Fruit fly (Drosophila melanogaster) whole organism, embryonic: ENCODE measurements around the gene CG2839.
A peak's percentile ranks its signal among the peaks of the same experiment; 100 is the strongest.

Experiments
- Asciz ChIP-seq: fragments of 200-800 bp; sonication (Bioruptor generic); optimal IDR thresholded peaks from 2 replicates; lab custom pipeline; 2017; ENCODE audit warnings: missing biosample characterization, mild to moderate bottlenecking, missing genetic modification characterization, missing genetic modification reagents
- Blimp-1 ChIP-seq: fragments of 200-800 bp; sonication (Bioruptor generic); optimal IDR thresholded peaks from 3 replicates; lab custom pipeline; 2018; ENCODE audit warnings: missing biosample characterization, missing genetic modification characterization, mild to moderate bottlenecking, moderate library complexity, missing genetic modification reagents
- CG10366 ChIP-seq: fragments of 200-800 bp; sonication (Bioruptor generic); IDR thresholded peaks from 2 replicates; pipeline ENCODE4 v1.3.6; 2022; ENCODE audit warnings: missing biosample characterization, missing genetic modification characterization
- CG10431 ChIP-seq: fragments of 200-800 bp; sonication (Bioruptor generic); optimal IDR thresholded peaks from 3 replicates; lab custom pipeline; 2018; ENCODE audit warnings: missing biosample characterization, mild to moderate bottlenecking, missing genetic modification characterization
- CG10462 ChIP-seq: fragments of 200-800 bp; sonication (Bioruptor generic); optimal IDR thresholded peaks from 2 replicates; lab custom pipeline; 2016; ENCODE audit warnings: missing biosample characterization, missing genetic modification characterization
- CG11247 ChIP-seq: fragments of 200-800 bp; sonication (Bioruptor generic); IDR thresholded peaks from 2 replicates; pipeline ENCODE4 v1.3.6; 2022; ENCODE audit warnings: missing biosample characterization, missing genetic modification characterization
- CG12391 ChIP-seq: fragments of 200-800 bp; sonication (Bioruptor generic); optimal IDR thresholded peaks from 3 replicates; lab custom pipeline; 2018; ENCODE audit warnings: missing biosample characterization, mild to moderate bottlenecking, missing genetic modification characterization, moderate library complexity
- CG14014 ChIP-seq: fragments of 200-800 bp; sonication (Bioruptor generic); IDR thresholded peaks from 2 replicates; pipeline ENCODE4 v1.3.6; 2022; ENCODE audit warnings: missing biosample characterization, missing genetic modification characterization
- CG14965 ChIP-seq: fragments of 200-800 bp; sonication (Bioruptor generic); optimal IDR thresholded peaks from 2 replicates; lab custom pipeline; 2016; ENCODE audit warnings: missing biosample characterization, missing genetic modification characterization, borderline replicate concordance
- CG32767 ChIP-seq: fragments of 200-800 bp; sonication (Bioruptor generic); IDR thresholded peaks from 2 replicates; pipeline ENCODE4 v1.3.6; 2022; ENCODE audit warnings: missing biosample characterization, missing genetic modification characterization
- CG6175 ChIP-seq: fragments of 200-800 bp; sonication (Bioruptor generic); IDR thresholded peaks from 3 replicates; pipeline ENCODE4 v1.3.6; 2022; ENCODE audit warnings: missing biosample characterization, missing genetic modification characterization
- CG6272 ChIP-seq: fragments of 200-800 bp; sonication (Bioruptor generic); IDR thresholded peaks from 2 replicates; pipeline ENCODE4 v1.3.6; 2022; ENCODE audit warnings: missing biosample characterization, missing genetic modification characterization
- CG7271 ChIP-seq: fragments of 200-800 bp; sonication (Bioruptor generic); optimal IDR thresholded peaks from 2 replicates; lab custom pipeline; 2018; ENCODE audit warnings: missing biosample characterization, mild to moderate bottlenecking, missing genetic modification characterization, moderate library complexity
- CG8281 ChIP-seq: fragments of 200-800 bp; sonication (Bioruptor generic); optimal IDR thresholded peaks from 2 replicates; lab custom pipeline; 2018; ENCODE audit warnings: missing biosample characterization, mild to moderate bottlenecking, missing genetic modification characterization, moderate library complexity
- Chrac-16 ChIP-seq: fragments of 200-800 bp; sonication (Bioruptor generic); optimal IDR thresholded peaks from 3 replicates; lab custom pipeline; 2016; ENCODE audit warnings: missing biosample characterization, missing genetic modification characterization
- Deaf1 ChIP-seq: fragments of 200-800 bp; optimal IDR thresholded peaks from 3 replicates; lab custom pipeline; 2019; ENCODE audit warnings: missing biosample characterization, mild to moderate bottlenecking, missing genetic modification characterization, moderate library complexity
- E2f2 ChIP-seq: fragments of 200-800 bp; sonication (Bioruptor generic); IDR thresholded peaks from 2 replicates; pipeline ENCODE4 v1.3.6; 2022; ENCODE audit warnings: missing biosample characterization, missing genetic modification characterization
- Fer2 ChIP-seq: fragments of 200-800 bp; sonication (Bioruptor generic); optimal IDR thresholded peaks from 2 replicates; lab custom pipeline; 2018; ENCODE audit warnings: missing biosample characterization, mild to moderate bottlenecking, missing genetic modification characterization, moderate library complexity
- Hand ChIP-seq: fragments of 200-800 bp; sonication (Bioruptor generic); optimal IDR thresholded peaks from 2 replicates; lab custom pipeline; 2017; ENCODE audit warnings: mild to moderate bottlenecking, missing biosample characterization, missing genetic modification reagents, missing genetic modification characterization
- Myb ChIP-seq: fragments of 200-800 bp; sonication (Bioruptor generic); optimal IDR thresholded peaks from 2 replicates; lab custom pipeline; 2016; ENCODE audit warnings: missing biosample characterization, missing genetic modification characterization
- Oli ChIP-seq: fragments of 200-800 bp; sonication (Bioruptor generic); optimal IDR thresholded peaks from 2 replicates; lab custom pipeline; 2018; ENCODE audit warnings: missing biosample characterization, mild to moderate bottlenecking, missing genetic modification characterization, moderate library complexity
- Trl ChIP-seq, 3 experiments: fragments of >200 bp in 2 of 3; fragments of 200-800 bp in 1 of 3; sonication (Bioruptor generic) in 1 of 3; optimal IDR thresholded peaks; 2 replicates in 1 of 3; 3 replicates in 2 of 3; lab custom pipeline; 2016 to 2017; ENCODE audit warnings: missing biosample characterization in 1 of 3, missing genetic modification characterization in 1 of 3
- bigmax ChIP-seq: fragments of 200-800 bp; sonication (Bioruptor generic); optimal IDR thresholded peaks from 2 replicates; lab custom pipeline; 2018; ENCODE audit warnings: missing biosample characterization, mild to moderate bottlenecking, missing genetic modification characterization
- bsh ChIP-seq, 2 experiments: fragments of 200-800 bp; sonication (Bioruptor generic); optimal IDR thresholded peaks; 2 replicates each; lab custom pipeline; 2017 to 2018; ENCODE audit warnings: mild to moderate bottlenecking in 2 of 2, missing biosample characterization in 2 of 2, missing genetic modification characterization in 2 of 2, moderate library complexity in 1 of 2
- corto ChIP-seq: fragments of 200-800 bp; sonication (Bioruptor generic); optimal IDR thresholded peaks from 2 replicates; lab custom pipeline; 2016; ENCODE audit warnings: missing biosample characterization, mild to moderate bottlenecking, missing genetic modification characterization, moderate library complexity
- crc ChIP-seq: fragments of 200-800 bp; sonication (Bioruptor generic); optimal IDR thresholded peaks from 2 replicates; lab custom pipeline; 2016; ENCODE audit warnings: missing biosample characterization, missing genetic modification characterization
- dysf ChIP-seq: fragments of 200-800 bp; sonication (Bioruptor generic); IDR thresholded peaks from 3 replicates; pipeline ENCODE4 v1.3.6; 2022; ENCODE audit warnings: missing biosample characterization, missing genetic modification characterization
- gem ChIP-seq: fragments of 200-800 bp; sonication (Bioruptor generic); optimal IDR thresholded peaks from 2 replicates; lab custom pipeline; 2019; ENCODE audit warnings: missing biosample characterization, mild to moderate bottlenecking, missing genetic modification characterization, moderate library complexity
- lbe ChIP-seq: fragments of 200-800 bp; sonication (Bioruptor generic); optimal IDR thresholded peaks from 2 replicates; lab custom pipeline; 2016; ENCODE audit warnings: missing biosample characterization, mild to moderate bottlenecking, missing genetic modification characterization
- nom ChIP-seq: fragments of 200-800 bp; sonication (Bioruptor generic); optimal IDR thresholded peaks from 2 replicates; lab custom pipeline; 2017; ENCODE audit warnings: missing biosample characterization, missing genetic modification characterization, mild to moderate bottlenecking, moderate library complexity, missing genetic modification reagents
- prd ChIP-seq, 3 experiments: fragments of >200 bp in 2 of 3; fragments of 200-800 bp in 1 of 3; sonication (Bioruptor generic) in 1 of 3; optimal IDR thresholded peaks in 2 of 3; IDR thresholded peaks in 1 of 3; 2 replicates in 2 of 3; 3 replicates in 1 of 3; pipeline versions ENCODE4 v1.3.6 to Lab custom; 2017 to 2022; ENCODE audit warnings: missing biosample characterization in 1 of 3, missing genetic modification characterization in 1 of 3
- pzg ChIP-seq: fragments of 200-800 bp; sonication (Bioruptor generic); optimal IDR thresholded peaks from 3 replicates; lab custom pipeline; 2018; ENCODE audit warnings: missing biosample characterization, mild to moderate bottlenecking, missing genetic modification characterization, moderate library complexity
- row ChIP-seq: fragments of 200-800 bp; sonication (Bioruptor generic); IDR thresholded peaks from 3 replicates; pipeline ENCODE4 v1.3.6; 2022; ENCODE audit warnings: missing biosample characterization, missing genetic modification characterization
- scrt ChIP-seq: fragments of 200-800 bp; sonication (Bioruptor generic); optimal IDR thresholded peaks from 2 replicates; lab custom pipeline; 2018; ENCODE audit warnings: missing biosample characterization, mild to moderate bottlenecking, missing genetic modification characterization, moderate library complexity
- sob ChIP-seq: fragments of 200-800 bp; sonication (Bioruptor generic); IDR thresholded peaks from 2 replicates; pipeline ENCODE4 v1.3.6; 2022; ENCODE audit warnings: missing biosample characterization, missing genetic modification characterization

Gene CG2839

dm6 chr2L:668948-669581 lies 43.6 kb downstream of the CG2839 start (continued):
- TF ChIP-seq gem (tag; lab: Kevin White, UChicago) (peak; percentile 43), CG12391 (tag; lab: Kevin White, UChicago) (peak; percentile 15), CG10366 (GFP tag; lab: Robert Waterston, UW) (no peak), Chrac-16 (GFP tag; lab: Kevin White, UChicago) (no peak), row (GFP tag; lab: Robert Waterston, UW) (peak; percentile 22; the same call in 1 of the 3 replicates), CG11247 (GFP tag; lab: Robert Waterston, UW) (no peak), Deaf1 (tag; lab: Kevin White, UChicago) (no peak), CG10462 (GFP tag; lab: Kevin White, UChicago) (no peak), Oli (tag; lab: Kevin White, UChicago) (peak; percentile 1), sob (GFP tag; lab: Robert Waterston, UW) (no peak), CG14014 (no peak), Fer2 (no peak), Hand (GFP tag; lab: Kevin White, UChicago) (no peak), Blimp-1 (GFP tag; lab: Kevin White, UChicago) (peak; percentile 38), Asciz (GFP tag; lab: Kevin White, UChicago) (no peak), CG7271 (no peak), scrt (GFP tag; lab: Kevin White, UChicago) (no peak)
- TF ChIP-seq, all 482 proteins: peak for 15

- no peak for TF ChIP-seq bigmax (GFP tag; lab: Kevin White, UChicago)
- no peak for TF ChIP-seq CG32767 (GFP tag; lab: Robert Waterston, UW)
- no peak for TF ChIP-seq Trl (optimal IDR thresholded peaks at IDR 0.05; lab: Kevin White, UChicago)
- TF ChIP-seq Trl (GFP tag; optimal IDR thresholded peaks at IDR 0.05; lab: Kevin White, UChicago) = no peak
- TF ChIP-seq corto = peak; percentile 84
- TF ChIP-seq nom = peak; percentile 78
- no peak for TF ChIP-seq CG6272 (GFP tag; lab: Robert Waterston, UW)
- no peak for TF ChIP-seq CG10431
- peak; percentile 81 for TF ChIP-seq lbe
- peak in 1 of 2 experiments; percentile 80 for TF ChIP-seq bsh (GFP tag; optimal IDR thresholded peaks at IDR 0.05; lab: Kevin White, UChicago)
Observed at dm6 chr2L:670771-671170, 45.3 kb downstream of the CG2839 start.

- no peak for TF ChIP-seq CG7271
- TF ChIP-seq, all 482 proteins: peak for 0
Observed at dm6 chr2L:672301-672700, 46.8 kb downstream of the CG2839 start.

- no peak for TF ChIP-seq CG14965
- TF ChIP-seq CG7271 = no peak
- TF ChIP-seq prd (optimal IDR thresholded peaks at IDR 0.05; lab: Kevin White, UChicago) = no peak
- TF ChIP-seq prd (GFP tag; IDR thresholded peaks at IDR 0.05; lab: Robert Waterston, UW) = 0 out of 3 replicates have a peak, but pooled peaks have one; percentile 19
- peak; percentile 71 for TF ChIP-seq CG8281 (tag; lab: Kevin White, UChicago)
- TF ChIP-seq pzg (GFP tag; lab: Kevin White, UChicago) = no peak
- no peak for TF ChIP-seq CG6175 (GFP tag; lab: Robert Waterston, UW)
- peak; percentile 31 for TF ChIP-seq corto
- TF ChIP-seq Myb (GFP tag; lab: Kevin White, UChicago) = no peak
- no peak for TF ChIP-seq crc
- TF ChIP-seq dysf (GFP tag; lab: Robert Waterston, UW) = no peak
- peak; percentile 36 for TF ChIP-seq lbe
- TF ChIP-seq bsh (GFP tag; optimal IDR thresholded peaks at IDR 0.05; lab: Kevin White, UChicago) = peak in 1 of 2 experiments; percentile 1
- TF ChIP-seq CG32767 (GFP tag; lab: Robert Waterston, UW) = no peak
- TF ChIP-seq E2f2 (GFP tag; lab: Robert Waterston, UW) = no peak
Observed at dm6 chr2L:674923-675322, 49.5 kb downstream of the CG2839 start.
